Worm (Caenorhabditis elegans): ENCODE results near the gene C11E4.7.
A peak's percentile ranks its signal among the peaks of the same experiment; 100 is the strongest.

C11E4.7 gene

ce11 chrX:9616919-9617318 lies at the start of gene C11E4.7:
Gene C11E4.7 (plus strand): TSS chrX:9617219.
- TF ChIP-seq ztf-11 (tag; optimal IDR thresholded peaks at IDR 0.05), result no peak
- no peak for TF ChIP-seq aha-1 (tag; optimal IDR thresholded peaks at IDR 0.05)
- TF ChIP-seq nhr-77 (tag; optimal IDR thresholded peaks at IDR 0.05), result no peak
- no peak for TF ChIP-seq mep-1 (tag; optimal IDR thresholded peaks at IDR 0.05)
- no peak for TF ChIP-seq aly-2 (tag; optimal IDR thresholded peaks at IDR 0.05)
- no peak for TF ChIP-seq pqm-1 (tag; optimal IDR thresholded peaks at IDR 0.05)
- no peak for TF ChIP-seq nhr-84 (tag; optimal IDR thresholded peaks at IDR 0.05)
- TF ChIP-seq unc-30 (tag; optimal IDR thresholded peaks at IDR 0.05), result no peak
- no peak for TF ChIP-seq zip-4 (GFP tag; optimal IDR thresholded peaks at IDR 0.05)
- TF ChIP-seq nhr-76 (tag; optimal IDR thresholded peaks at IDR 0.05), result no peak
- no peak for TF ChIP-seq fos-1 (tag; optimal IDR thresholded peaks at IDR 0.05)
- TF ChIP-seq tbx-2 (tag; optimal IDR thresholded peaks at IDR 0.05), result no peak

ce11 chrX:9568574-9568973 lies 48.4 kb upstream of the C11E4.7 start:
- TF ChIP-seq ces-1 (GFP tag; optimal IDR thresholded peaks at IDR 0.05) (no peak), unc-86 (tag; optimal IDR thresholded peaks at IDR 0.05) (no peak), efl-1 (optimal IDR thresholded peaks at IDR 0.05) (no peak), efl-1 (GFP tag; optimal IDR thresholded peaks at IDR 0.05 in 1 of 2) (peak in 1 of 2 experiments; percentile 71), C16A3.4 (tag; optimal IDR thresholded peaks at IDR 0.05) (no peak), fkh-10 (GFP tag; optimal IDR thresholded peaks at IDR 0.05) (no peak), nhr-76 (tag; optimal IDR thresholded peaks at IDR 0.05) (no peak), mef-2 (tag; optimal IDR thresholded peaks at IDR 0.05) (no peak), lir-3 (tag; optimal IDR thresholded peaks at IDR 0.05; ENCODE audit: poor library complexity) (no peak), ets-5 (GFP tag; IDR thresholded peaks at IDR 0.05) (no peak), isw-1 (GFP tag; IDR thresholded peaks at IDR 0.05) (no peak), lin-39 (tag; optimal IDR thresholded peaks at IDR 0.05) (no peak), snu-23 (GFP tag; optimal IDR thresholded peaks at IDR 0.05) (no peak), lin-35 (GFP tag; optimal IDR thresholded peaks at IDR 0.05) (peak in 1 of 2 experiments; percentile 3), unc-62 (GFP tag; optimal IDR thresholded peaks at IDR 0.05) (no peak), egl-27 (tag; optimal IDR thresholded peaks at IDR 0.05) (no peak), nhr-28 (tag; optimal IDR thresholded peaks at IDR 0.05) (no peak), ceh-82 (tag; optimal IDR thresholded peaks at IDR 0.05) (no peak), rnt-1 (tag; optimal IDR thresholded peaks at IDR 0.05) (no peak), elt-2 (tag; optimal IDR thresholded peaks at IDR 0.05) (peak; percentile 67), snpc-4 (tag; optimal IDR thresholded peaks at IDR 0.05) (no peak), tlp-1 (tag; optimal IDR thresholded peaks at IDR 0.05) (no peak), lin-13 (GFP tag; optimal IDR thresholded peaks at IDR 0.05) (no peak), nhr-84 (tag; optimal IDR thresholded peaks at IDR 0.05) (no peak)

ce11 chrX:9576928-9577327 lies 40.1 kb upstream of the C11E4.7 start, which contains the start of gene glb-17:
Gene glb-17 (minus strand): TSS chrX:9577028.
- TF ChIP-seq hpl-2 (GFP tag; optimal IDR thresholded peaks at IDR 0.05) (no peak), ceh-63 (GFP tag; optimal IDR thresholded peaks at IDR 0.05) (peak; percentile 52)

ce11 chrX:9584333-9584732 lies 32.7 kb upstream of the C11E4.7 start, which contains the start of gene gpx-5:
Gene gpx-5 (plus strand): TSS chrX:9584668.
- TF ChIP-seq efl-1 (optimal IDR thresholded peaks at IDR 0.05), result peak in 1 of 2 experiments; percentile 30
- no peak for TF ChIP-seq efl-1 (GFP tag; optimal IDR thresholded peaks at IDR 0.05 in 1 of 2)
- no peak for TF ChIP-seq C04F5.9 (tag; optimal IDR thresholded peaks at IDR 0.05)
- no peak for TF ChIP-seq efl-3 (GFP tag; optimal IDR thresholded peaks at IDR 0.05)
- peak in 2 of 6 experiments; percentile 16 to 40 for TF ChIP-seq elt-3 (tag; optimal IDR thresholded peaks at IDR 0.05)
- peak; percentile 0 to 72 for TF ChIP-seq lsy-2 (tag; optimal IDR thresholded peaks at IDR 0.05)
- TF ChIP-seq zag-1 (tag; optimal IDR thresholded peaks at IDR 0.05), result no peak
- peak; percentile 4 for TF ChIP-seq fos-1 (tag; optimal IDR thresholded peaks at IDR 0.05)
- no peak for TF ChIP-seq nhr-84 (tag; optimal IDR thresholded peaks at IDR 0.05)
- peak; percentile 51 for TF ChIP-seq snu-23 (GFP tag; optimal IDR thresholded peaks at IDR 0.05)
- TF ChIP-seq nhr-76 (tag; optimal IDR thresholded peaks at IDR 0.05), result no peak
- TF ChIP-seq sptf-1 (tag; optimal IDR thresholded peaks at IDR 0.05), result no peak
- TF ChIP-seq lin-15B (tag; optimal IDR thresholded peaks at IDR 0.05), result no peak
- no peak for TF ChIP-seq ztf-4 (tag; optimal IDR thresholded peaks at IDR 0.05)
- TF ChIP-seq lin-14 (GFP tag; optimal IDR thresholded peaks at IDR 0.05), result peak; percentile 69
- TF ChIP-seq nhr-85 (tag), result peak; percentile 79
- 0 out of 2 replicates have a peak, but pooled peaks have one; percentile 15 for TF ChIP-seq grh-1 (GFP tag; IDR thresholded peaks at IDR 0.05)
- no peak for TF ChIP-seq unc-86 (tag; optimal IDR thresholded peaks at IDR 0.05)
- TF ChIP-seq mep-1 (tag; optimal IDR thresholded peaks at IDR 0.05), result peak; percentile 37
- no peak for TF ChIP-seq swsn-7 (tag; optimal IDR thresholded peaks at IDR 0.05)
- no peak for TF ChIP-seq jun-1 (tag; optimal IDR thresholded peaks at IDR 0.05)
- TF ChIP-seq dsc-1 (tag; optimal IDR thresholded peaks at IDR 0.05), result no peak
